Worm (Caenorhabditis elegans) whole organism, late embryonic: Measurements from ENCODE around the gene F33C8.2.
A peak's percentile ranks its signal among the peaks of the same experiment; 100 is the strongest.

Experiments
- ceh-24 ChIP-seq: sonication (generic microtip); optimal IDR thresholded peaks from 2 replicates; lab custom pipeline; 2016; ENCODE audit warnings: mild to moderate bottlenecking, missing genetic modification characterization, missing compliant biosample characterization
- ceh-31 ChIP-seq: sonication (generic microtip); optimal IDR thresholded peaks from 2 replicates; lab custom pipeline; 2016; ENCODE audit warnings: missing genetic modification characterization, missing compliant biosample characterization
- ceh-9 ChIP-seq: sonication (generic microtip); optimal IDR thresholded peaks from 2 replicates; lab custom pipeline; 2016; ENCODE audit warnings: mild to moderate bottlenecking, missing genetic modification characterization, inconsistent platforms, missing compliant biosample characterization
- elt-2 ChIP-seq: sonication (generic microtip); optimal IDR thresholded peaks from 2 replicates; lab custom pipeline; 2016; ENCODE audit warnings: missing genetic modification reagents, missing genetic modification characterization, missing compliant biosample characterization
- lin-11 ChIP-seq: fragments of 200-800 bp; sonication (Bioruptor generic); optimal IDR thresholded peaks from 2 replicates; lab custom pipeline; 2018; ENCODE audit warnings: mild to moderate bottlenecking, missing genetic modification characterization, missing compliant biosample characterization
- pag-3 ChIP-seq: sonication (generic microtip); optimal IDR thresholded peaks from 2 replicates; lab custom pipeline; 2016; ENCODE audit warnings: missing compliant biosample characterization, missing genetic modification characterization, borderline replicate concordance
- pha-4 ChIP-seq: fragments of 150-350 bp; optimal IDR thresholded peaks from 2 replicates; lab custom pipeline; 2018; ENCODE audit warnings: missing biosample characterization, missing genetic modification reagents, missing genetic modification characterization
- unc-55 ChIP-seq: sonication (generic microtip); optimal IDR thresholded peaks from 2 replicates; lab custom pipeline; 2017; ENCODE audit warnings: missing biosample characterization, missing genetic modification reagents, missing genetic modification characterization

DNA sequence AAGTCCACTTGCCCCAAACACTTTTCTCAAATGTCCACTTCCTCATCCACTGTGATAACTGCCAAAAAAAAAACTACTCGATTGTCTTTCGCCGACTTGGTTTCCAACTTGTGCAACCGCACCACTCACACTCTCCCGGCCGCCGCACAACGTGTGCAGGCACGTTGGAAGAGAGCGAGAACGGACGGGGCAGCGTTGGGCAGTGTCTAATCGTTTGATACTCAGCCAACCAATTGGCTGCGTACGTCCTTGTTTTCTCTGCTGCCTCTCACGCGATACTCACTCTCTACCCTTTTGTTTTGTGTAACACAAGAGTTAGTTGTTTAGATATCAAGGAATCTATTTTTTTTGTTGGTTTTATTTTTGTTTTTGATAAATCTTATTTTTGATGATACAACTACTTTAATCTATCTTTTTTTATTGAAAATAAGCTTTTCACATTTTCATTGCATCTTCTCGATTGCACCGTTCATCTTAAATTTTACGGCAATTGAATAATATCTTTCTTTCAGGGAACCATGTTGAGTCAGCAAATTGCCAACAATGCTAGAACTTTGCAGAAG lies 32.4 kb downstream of the F33C8.2 start, which contains the start of gene sucl-1:
- TF ChIP-seq unc-55 (GFP tag; lab: Kevin White, UChicago) (peak; percentile 49), pag-3 (tag; lab: Kevin White, UChicago) (no peak), ceh-9 (tag; lab: Kevin White, UChicago) (no peak), ceh-24 (tag; lab: Kevin White, UChicago) (no peak), pha-4 (no peak), ceh-31 (tag; lab: Kevin White, UChicago) (peak; percentile 92), elt-2 (tag; lab: Kevin White, UChicago) (peak; percentile 64), lin-11 (tag; lab: Kevin White, UChicago) (no peak)
